Worm (Caenorhabditis elegans) whole organism, L1 larva: ENCODE measurements around the gene sru-13.

Source experiments
- aly-2 ChIP-seq: fragments of 150-350 bp; optimal IDR thresholded peaks from 2 replicates; lab custom pipeline; 2014; ENCODE audit warnings: missing biosample characterization, missing genetic modification characterization
- egl-13 ChIP-seq: sonication (generic microtip); optimal IDR thresholded peaks from 2 replicates; lab custom pipeline; 2016; ENCODE audit warnings: missing genotype, missing genetic modification reagents, missing genetic modification characterization, missing compliant biosample characterization
- lin-39 ChIP-seq: fragments of 150-350 bp; optimal IDR thresholded peaks from 2 replicates; lab custom pipeline; 2014; ENCODE audit warnings: missing biosample characterization, missing genetic modification reagents, missing genetic modification characterization
- pax-3 ChIP-seq: fragments of 200-800 bp; sonication (Bioruptor generic); optimal IDR thresholded peaks from 2 replicates; lab custom pipeline; 2018; ENCODE audit warnings: mild to moderate bottlenecking, missing genetic modification characterization, moderate library complexity, missing compliant biosample characterization
- rnt-1 ChIP-seq: sonication (generic microtip); optimal IDR thresholded peaks from 2 replicates; lab custom pipeline; 2016; ENCODE audit warnings: mild to moderate bottlenecking, missing genetic modification characterization, moderate library complexity, missing compliant biosample characterization
- snpc-4 ChIP-seq: fragments of 150-350 bp; optimal IDR thresholded peaks from 2 replicates; lab custom pipeline; 2014; ENCODE audit warnings: missing biosample characterization, missing genetic modification characterization
- ztf-4 ChIP-seq: fragments of 150-350 bp; optimal IDR thresholded peaks from 2 replicates; lab custom pipeline; 2014; ENCODE audit warnings: missing biosample characterization, missing genetic modification characterization

DNA sequence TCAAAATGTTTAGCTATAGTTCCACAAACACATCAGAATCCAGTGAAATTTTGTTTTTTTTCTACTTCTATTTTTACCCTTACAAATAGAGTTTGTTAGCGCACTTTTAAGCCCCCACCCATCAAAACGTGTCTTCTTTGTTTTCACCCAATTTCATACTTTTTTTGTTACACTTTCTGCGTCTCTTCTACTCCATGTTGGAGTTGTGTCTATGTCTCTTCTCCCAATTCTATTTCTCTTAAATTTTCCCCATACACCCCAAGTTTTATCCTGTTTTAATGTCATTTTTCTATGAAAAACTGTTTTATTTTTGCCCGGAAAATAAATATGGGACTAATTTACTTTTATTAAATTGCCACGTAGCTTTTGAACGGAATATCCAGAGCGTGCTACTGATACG lies 23.0 kb upstream of the sru-13 start:
- TF ChIP-seq rnt-1 (tag; lab: Kevin White, UChicago) = no peak
- no peak for TF ChIP-seq pax-3 (tag; lab: Kevin White, UChicago)
- TF ChIP-seq egl-13 = no peak
- TF ChIP-seq snpc-4 (tag; lab: Kevin White, UChicago) = no peak
- no peak for TF ChIP-seq ztf-4 (tag; lab: Kevin White, UChicago)
- no peak for TF ChIP-seq lin-39 (tag; lab: Kevin White, UChicago)
- TF ChIP-seq aly-2 (tag; lab: Kevin White, UChicago) = no peak
